Fruit fly (Drosophila melanogaster) whole organism, wandering third instar larva: Measurements from ENCODE around the gene CG14273.

Experiments
- Abd-B ChIP-seq: fragments of >200 bp; optimal IDR thresholded peaks from 2 replicates; lab custom pipeline; 2017; ENCODE audit warnings: missing biosample characterization, missing genetic modification characterization
- CG32264 ChIP-seq: fragments of 200-800 bp; sonication (Bioruptor generic); optimal IDR thresholded peaks from 2 replicates; lab custom pipeline; 2016; ENCODE audit warnings: missing biosample characterization, missing genetic modification characterization
- CG9705 ChIP-seq: fragments of 200-800 bp; sonication (Bioruptor generic); optimal IDR thresholded peaks from 2 replicates; lab custom pipeline; 2018; ENCODE audit warnings: missing biosample characterization, mild to moderate bottlenecking, missing genetic modification characterization
- CrebA ChIP-seq: fragments of 200-800 bp; sonication (Bioruptor generic); optimal IDR thresholded peaks from 2 replicates; lab custom pipeline; 2016; ENCODE audit warnings: missing biosample characterization, mild to moderate bottlenecking, missing genetic modification characterization, borderline replicate concordance
- Dfd ChIP-seq: fragments of >200 bp; optimal IDR thresholded peaks from 2 replicates; lab custom pipeline; 2017; ENCODE audit warnings: missing biosample characterization, missing genetic modification characterization
- Dif ChIP-seq: fragments of 200-275, 200-300 bp; sonication (Bioruptor generic); optimal IDR thresholded peaks from 2 replicates; lab custom pipeline; 2018; ENCODE audit warnings: missing biosample characterization, missing genetic modification characterization; ENCODE audit not compliant: partially characterized antibody
- HLH106 ChIP-seq: fragments of 200-800 bp; optimal IDR thresholded peaks from 3 replicates; lab custom pipeline; 2019; ENCODE audit warnings: missing biosample characterization, mild to moderate bottlenecking, missing genetic modification characterization, moderate library complexity
- Hr78 ChIP-seq: fragments of >200 bp; optimal IDR thresholded peaks from 2 replicates; lab custom pipeline; 2017; ENCODE audit warnings: missing biosample characterization, missing genetic modification characterization
- Jra ChIP-seq: sonication (Bioruptor generic); optimal IDR thresholded peaks from 2 replicates; lab custom pipeline; 2016; ENCODE audit warnings: missing biosample characterization, missing genetic modification characterization
- Mio ChIP-seq: sonication (Bioruptor generic); optimal IDR thresholded peaks from 2 replicates; lab custom pipeline; 2016; ENCODE audit warnings: missing biosample characterization, missing genetic modification characterization
- N ChIP-seq: fragments of >200 bp; optimal IDR thresholded peaks from 2 replicates; lab custom pipeline; 2018; ENCODE audit warnings: missing biosample characterization, missing external identifiers, missing genetic modification characterization
- OdsH ChIP-seq: fragments of 200-800 bp; sonication (Bioruptor generic); optimal IDR thresholded peaks from 2 replicates; lab custom pipeline; 2016; ENCODE audit warnings: missing biosample characterization, mild to moderate bottlenecking, missing genetic modification characterization
- Rel ChIP-seq, 2 experiments: fragments of 200-800 bp; sonication (Bioruptor generic) in 1 of 2; optimal IDR thresholded peaks; 2 replicates in 1 of 2; 3 replicates in 1 of 2; lab custom pipeline; 2016 to 2019; ENCODE audit warnings: mild to moderate bottlenecking in 2 of 2, missing biosample characterization in 2 of 2, missing genetic modification characterization in 2 of 2, moderate library complexity in 1 of 2
- Vsx2 ChIP-seq: fragments of 200-300, 225-300 bp; sonication (Bioruptor generic); optimal IDR thresholded peaks from 2 replicates; lab custom pipeline; 2018; ENCODE audit warnings: missing biosample characterization, missing genetic modification characterization; ENCODE audit not compliant: partially characterized antibody
- brk ChIP-seq: fragments of 200-800 bp; sonication (Bioruptor generic); optimal IDR thresholded peaks from 2 replicates; lab custom pipeline; 2016; ENCODE audit warnings: missing biosample characterization, mild to moderate bottlenecking, missing genetic modification characterization
- dl ChIP-seq, 2 experiments: fragments of 175-275, 200-275 bp in 1 of 2; fragments of 200-275 bp in 1 of 2; sonication (Bioruptor generic); optimal IDR thresholded peaks; lab custom pipeline; 2018; ENCODE audit warnings: mild to moderate bottlenecking in 2 of 2, missing biosample characterization in 2 of 2, missing genetic modification characterization in 2 of 2, moderate library complexity in 2 of 2; ENCODE audit not compliant: partially characterized antibody in 2 of 2, insufficient read depth in 1 of 2
- dmrt93B ChIP-seq: fragments of 200-800 bp; sonication (Bioruptor generic); optimal IDR thresholded peaks from 2 replicates; lab custom pipeline; 2018; ENCODE audit warnings: missing biosample characterization, mild to moderate bottlenecking, missing genetic modification characterization
- ey ChIP-seq: fragments of 200-800 bp; sonication (Bioruptor generic); optimal IDR thresholded peaks from 2 replicates; lab custom pipeline; 2016; ENCODE audit warnings: missing biosample characterization, missing genetic modification characterization
- foxo ChIP-seq, 2 experiments: fragments of 200-800 bp; sonication (Bioruptor generic); optimal IDR thresholded peaks; 2 replicates in 1 of 2; 3 replicates in 1 of 2; lab custom pipeline; 2016 to 2017; ENCODE audit warnings: missing biosample characterization in 2 of 2, missing genetic modification characterization in 2 of 2
- fru ChIP-seq: fragments of 200-800 bp; sonication (Bioruptor generic); optimal IDR thresholded peaks from 3 replicates; lab custom pipeline; 2016; ENCODE audit warnings: missing biosample characterization, mild to moderate bottlenecking, missing genetic modification characterization
- h ChIP-seq: fragments of 200-800 bp; sonication (Bioruptor generic); optimal IDR thresholded peaks from 3 replicates; lab custom pipeline; 2016; ENCODE audit warnings: missing biosample characterization, mild to moderate bottlenecking, missing genetic modification characterization
- pan ChIP-seq: fragments of >200 bp; optimal IDR thresholded peaks from 2 replicates; lab custom pipeline; 2017
- psq ChIP-seq: fragments of 200-800 bp; sonication (Bioruptor generic); optimal IDR thresholded peaks from 3 replicates; lab custom pipeline; 2017; ENCODE audit warnings: missing biosample characterization, mild to moderate bottlenecking, missing genetic modification characterization, moderate library complexity
- rgr ChIP-seq: fragments of 200-800 bp; sonication (Bioruptor generic); optimal IDR thresholded peaks from 3 replicates; lab custom pipeline; 2016; ENCODE audit warnings: missing biosample characterization, mild to moderate bottlenecking, missing genetic modification characterization
- sv ChIP-seq: fragments of 200-800 bp; sonication (Bioruptor generic); optimal IDR thresholded peaks from 3 replicates; lab custom pipeline; 2016; ENCODE audit warnings: missing biosample characterization, missing genetic modification characterization
- usp ChIP-seq: fragments of >200 bp; optimal IDR thresholded peaks from 2 replicates; lab custom pipeline; 2017; ENCODE audit warnings: missing biosample characterization, missing genetic modification characterization
- woc ChIP-seq: sonication (Bioruptor generic); optimal IDR thresholded peaks from 2 replicates; lab custom pipeline; 2016; ENCODE audit warnings: missing biosample characterization, mild to moderate bottlenecking, missing genetic modification characterization

CG14273 gene

dm6 chr2L:8326414-8327271 lies 15.9 kb upstream of the CG14273 start (continued):
- no peak for TF ChIP-seq Abd-B (GFP tag; lab: Kevin White, UChicago)
- TF ChIP-seq, all 38 proteins: peak for 11

DNA sequence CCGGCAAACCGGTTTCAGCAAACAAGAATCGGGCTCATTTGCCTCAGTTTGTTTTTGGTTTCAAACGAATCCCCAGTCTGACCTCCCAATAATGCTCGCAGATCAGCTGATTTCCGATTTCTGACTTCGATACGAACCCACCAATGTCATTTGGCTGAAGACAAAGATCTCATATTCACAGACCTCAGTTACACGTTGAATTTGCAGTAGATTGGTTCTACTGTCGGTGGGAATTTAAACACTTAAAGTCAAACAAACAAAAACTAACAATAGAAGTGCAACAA lies 15.3 kb upstream of the CG14273 start, which contains the start of gene CG14275:
Gene CG14275, plus strand, starts transcription at position 185 of the 284 bp plus-strand sequence.
- TF ChIP-seq ey (GFP tag; lab: Kevin White, UChicago) (no peak), Hr78 (GFP tag; lab: Kevin White, UChicago) (no peak), CG32264 (GFP tag; lab: Kevin White, UChicago) (no peak), Dif (no peak), pan (lab: Kevin White, UChicago) (no peak), h (no peak), HLH106 (tag; lab: Kevin White, UChicago) (no peak), Mio (no peak)

DNA sequence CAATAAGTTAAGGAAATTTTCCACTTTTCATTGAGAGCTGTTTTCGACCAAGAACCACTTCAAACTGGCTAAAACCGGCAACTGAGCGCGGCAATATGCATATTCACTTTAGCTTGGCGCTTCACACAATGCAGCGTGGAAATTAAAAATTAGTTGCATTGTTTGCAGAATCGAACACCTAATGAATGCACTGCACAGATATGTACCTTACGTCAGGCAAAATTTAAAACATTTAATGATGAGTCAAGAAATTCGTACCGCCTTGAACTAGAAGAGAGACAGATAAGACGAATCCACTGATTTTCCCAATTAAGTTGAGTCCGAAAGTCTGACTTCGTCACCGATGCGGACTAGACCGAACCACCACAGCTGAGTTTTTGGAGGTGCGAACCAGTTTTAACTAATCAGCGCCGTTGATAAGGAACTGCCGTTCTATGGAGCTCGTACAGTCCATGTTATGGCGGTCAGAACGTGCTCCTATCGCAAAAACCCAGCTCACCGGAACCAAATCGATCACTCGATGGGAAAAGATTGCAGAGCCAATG lies 14.6 kb upstream of the CG14273 start:
- TF ChIP-seq rgr (GFP tag; lab: Kevin White, UChicago) (no peak), Rel (GFP tag; optimal IDR thresholded peaks at IDR 0.05; lab: Kevin White, UChicago) (no peak), Rel (tag; optimal IDR thresholded peaks at IDR 0.05; lab: Kevin White, UChicago) (no peak), dl (GFP tag; optimal IDR thresholded peaks at IDR 0.05; lab: Kevin White, UChicago; ENCODE audit: insufficient read depth in 1 of 2, partially characterized antibody in 2 of 2) (no peak), CG9705 (GFP tag; lab: Kevin White, UChicago) (no peak), ey (GFP tag; lab: Kevin White, UChicago) (no peak), CrebA (GFP tag; lab: Kevin White, UChicago) (no peak), usp (no peak), Vsx2 (no peak), foxo (GFP tag; optimal IDR thresholded peaks at IDR 0.05; lab: Kevin White, UChicago) (no peak), Dfd (GFP tag; lab: Kevin White, UChicago) (no peak), woc (GFP tag; lab: Kevin White, UChicago) (no peak), dmrt93B (GFP tag; lab: Kevin White, UChicago) (no peak), Jra (GFP tag; lab: Kevin White, UChicago) (no peak), fru (no peak)
- TF ChIP-seq, all 38 proteins: peak for 0

- TF ChIP-seq CG32264 (GFP tag; lab: Kevin White, UChicago) (no peak), psq (GFP tag; lab: Kevin White, UChicago) (no peak), Dif (no peak), brk (GFP tag; lab: Kevin White, UChicago) (no peak), dl (GFP tag; optimal IDR thresholded peaks at IDR 0.05; lab: Kevin White, UChicago; ENCODE audit: insufficient read depth in 1 of 2, partially characterized antibody in 2 of 2) (no peak)
These were observed 13.9 kb upstream of the CG14273 start for dm6 chr2L:8328526-8329097.

- no peak for TF ChIP-seq h
- no peak for TF ChIP-seq Dfd (GFP tag; lab: Kevin White, UChicago)
- no peak for TF ChIP-seq Jra (GFP tag; lab: Kevin White, UChicago)
- no peak for TF ChIP-seq Abd-B (GFP tag; lab: Kevin White, UChicago)
- no peak for TF ChIP-seq sv (GFP tag; lab: Kevin White, UChicago)
- no peak for TF ChIP-seq dmrt93B (GFP tag; lab: Kevin White, UChicago)
- TF ChIP-seq rgr (GFP tag; lab: Kevin White, UChicago), result no peak
- no peak for TF ChIP-seq psq (GFP tag; lab: Kevin White, UChicago)
- no peak for TF ChIP-seq fru
- no peak for TF ChIP-seq OdsH (GFP tag; lab: Kevin White, UChicago)
- no peak for TF ChIP-seq CG9705 (GFP tag; lab: Kevin White, UChicago)
- no peak for TF ChIP-seq dl (GFP tag; optimal IDR thresholded peaks at IDR 0.05; lab: Kevin White, UChicago; ENCODE audit: insufficient read depth in 1 of 2, partially characterized antibody in 2 of 2)
- TF ChIP-seq N (GFP tag; lab: Kevin White, UChicago), result no peak
These were observed 9.3 kb upstream of the CG14273 start for dm6 chr2L:8333185-8333584.
